Worm (Caenorhabditis elegans): ENCODE measurements around the gene lact-6.

- TF ChIP-seq ceh-22 (tag; optimal IDR thresholded peaks at IDR 0.05), result no peak
- no peak for TF ChIP-seq nhr-11 (tag; optimal IDR thresholded peaks at IDR 0.05)
- TF ChIP-seq ceh-34 (tag; optimal IDR thresholded peaks at IDR 0.05), result no peak
- no peak for TF ChIP-seq F13H6.1 (tag; optimal IDR thresholded peaks at IDR 0.05)
- no peak for TF ChIP-seq che-1 (tag; optimal IDR thresholded peaks at IDR 0.05)
These were observed 5.4 kb upstream of the lact-6 start, which contains the start of gene gcy-27 for ce11 chrIV:17436552-17436951.

Measured in whole organism, late embryonic.